Fruit fly (Drosophila melanogaster) whole organism, larva: ENCODE results near the gene feo.

Experiments
- noc ChIP-seq: fragments of 200-800 bp; sonication (Bioruptor generic); optimal IDR thresholded peaks from 3 replicates; lab custom pipeline; 2019; ENCODE audit warnings: missing biosample characterization, mild to moderate bottlenecking, missing genetic modification characterization, moderate library complexity

Gene feo

DNA sequence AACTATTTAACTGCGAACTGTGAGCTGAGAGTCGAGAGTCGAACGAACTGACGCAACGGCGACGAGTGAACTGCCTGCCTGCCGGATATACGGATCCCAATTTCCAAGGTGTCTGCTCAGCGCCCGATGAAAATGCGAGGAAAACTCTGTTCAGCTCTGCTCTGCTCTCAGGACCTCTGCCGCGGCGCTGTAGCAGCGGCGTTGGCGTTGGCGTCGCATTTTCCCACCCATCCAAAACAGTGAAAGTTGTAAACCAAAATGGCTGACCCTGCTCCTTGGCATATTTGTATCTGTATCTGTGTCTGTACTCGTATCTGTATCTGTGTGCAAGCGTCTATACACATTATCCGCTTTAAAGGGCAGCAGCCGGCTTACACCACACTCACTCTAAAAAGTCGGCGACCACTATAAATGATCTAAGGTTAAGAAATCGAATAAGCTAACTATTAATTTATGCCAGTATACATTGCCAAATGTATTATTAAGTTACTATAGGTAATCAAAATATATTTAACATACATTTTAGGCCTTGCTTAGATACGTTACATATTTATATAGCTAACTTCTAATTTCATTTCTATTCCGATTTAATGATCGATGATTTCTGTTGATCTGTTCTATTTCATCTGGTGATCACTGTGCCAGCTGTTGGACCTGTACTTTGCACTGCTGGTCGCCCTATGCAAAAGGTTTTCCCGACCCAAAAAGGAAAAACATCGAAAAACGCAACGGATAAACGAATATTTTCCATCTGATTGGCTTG, 31.8 kb downstream of the feo start:
- peak; percentile 23 for TF ChIP-seq noc (tag; lab: Kevin White, UChicago)

dm6 chrX:10822096-10822495, 32.6 kb downstream of the feo start:
- TF ChIP-seq noc (tag; lab: Kevin White, UChicago): no peak

DNA sequence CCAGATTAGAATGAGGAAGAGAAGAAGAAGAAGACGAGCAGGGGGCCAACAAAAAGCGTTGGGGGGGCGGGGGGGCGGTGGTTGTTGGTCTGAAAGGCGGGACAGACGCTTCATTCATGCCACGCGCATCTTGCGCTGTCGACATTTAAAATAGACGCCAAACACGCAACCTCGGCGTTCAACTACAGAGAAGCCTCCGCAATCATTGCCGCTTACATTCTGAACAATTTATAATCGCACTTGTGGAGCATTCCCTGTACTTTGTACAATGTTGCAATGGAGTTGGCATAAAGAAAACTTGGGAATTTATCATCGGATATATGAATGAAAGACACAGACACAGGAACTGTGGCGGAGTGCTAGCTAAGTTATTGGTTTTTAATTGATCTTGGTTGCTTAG, 33.9 kb downstream of the feo start:
- no peak for TF ChIP-seq noc (tag; lab: Kevin White, UChicago)

dm6 chrX:10816856-10817255, 37.8 kb downstream of the feo start:
- TF ChIP-seq noc (tag; lab: Kevin White, UChicago): no peak

DNA sequence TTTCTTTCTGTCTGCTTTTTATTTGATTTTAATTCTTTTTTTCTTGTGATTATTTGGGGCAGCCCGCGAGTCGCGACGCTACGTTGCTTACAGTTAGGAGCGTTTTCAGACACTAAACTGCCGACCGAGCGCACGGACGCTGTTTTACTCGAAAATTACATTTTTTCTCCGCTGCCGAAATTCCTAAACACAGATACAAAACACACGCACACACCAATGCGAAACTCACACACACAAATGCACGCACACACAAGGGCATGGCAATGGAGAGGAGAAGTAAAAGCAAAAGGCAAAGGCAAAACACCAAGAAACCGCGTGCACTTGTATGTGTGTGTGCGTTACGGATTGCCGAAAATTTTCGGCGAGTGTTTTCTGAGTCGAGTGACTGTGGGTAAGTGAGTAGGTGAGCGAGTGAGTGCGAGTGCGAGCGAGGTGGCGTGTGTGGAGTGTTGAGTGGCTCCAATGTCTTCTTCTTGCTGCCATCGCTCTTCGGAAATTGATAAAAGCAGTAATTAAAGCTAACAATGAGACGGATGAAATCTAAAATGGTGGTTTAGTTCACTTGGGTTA, 39.1 kb downstream of the feo start:
- TF ChIP-seq noc (tag; lab: Kevin White, UChicago): peak; percentile 18

DNA sequence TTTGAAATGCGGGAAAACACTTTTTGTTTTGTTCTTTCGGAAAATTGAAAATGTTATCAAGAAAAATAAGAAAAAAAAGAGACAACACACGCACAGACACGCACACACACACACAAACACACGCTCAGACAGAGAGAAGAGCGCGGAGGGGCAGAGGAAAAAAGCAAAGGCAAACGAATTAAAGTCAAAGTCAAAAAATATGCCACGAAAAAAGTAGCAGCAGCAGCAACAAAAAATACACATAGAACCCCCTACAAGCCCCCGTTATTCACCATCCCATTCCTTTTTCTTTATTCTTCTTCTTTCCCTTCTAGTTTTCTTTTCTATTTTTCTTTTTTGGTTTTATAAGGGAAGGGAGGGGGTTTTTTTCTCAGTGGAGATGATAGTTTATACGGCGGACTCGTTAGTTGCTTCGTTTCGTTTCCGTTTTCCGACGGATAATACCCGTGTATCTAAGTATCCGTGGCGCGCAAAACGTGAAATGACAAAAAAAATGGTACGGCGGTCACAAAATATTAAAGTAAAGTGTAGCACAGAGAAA, 39.8 kb downstream of the feo start:
- no peak for TF ChIP-seq noc (tag; lab: Kevin White, UChicago)

DNA sequence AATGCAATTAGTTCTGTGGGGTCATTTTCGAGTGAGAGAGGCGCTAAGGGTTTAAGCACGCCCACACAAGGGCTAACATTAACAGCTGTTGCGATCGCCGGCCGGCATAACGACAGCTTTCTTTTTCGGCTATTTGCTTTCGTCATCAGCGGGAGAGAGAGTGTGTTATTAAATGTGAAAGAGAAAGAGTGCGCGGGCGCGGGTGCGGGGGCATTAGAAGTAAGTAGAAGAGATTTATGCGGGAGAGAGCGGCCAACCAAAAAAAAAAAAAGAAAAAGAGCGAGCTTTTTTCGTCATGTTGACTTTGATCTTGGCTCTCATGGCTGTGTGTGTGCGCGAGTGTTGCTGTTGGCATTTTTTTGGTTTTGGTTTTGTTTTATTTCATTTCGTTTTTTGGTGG, 40.6 kb downstream of the feo start:
- TF ChIP-seq noc (tag; lab: Kevin White, UChicago): no peak

DNA sequence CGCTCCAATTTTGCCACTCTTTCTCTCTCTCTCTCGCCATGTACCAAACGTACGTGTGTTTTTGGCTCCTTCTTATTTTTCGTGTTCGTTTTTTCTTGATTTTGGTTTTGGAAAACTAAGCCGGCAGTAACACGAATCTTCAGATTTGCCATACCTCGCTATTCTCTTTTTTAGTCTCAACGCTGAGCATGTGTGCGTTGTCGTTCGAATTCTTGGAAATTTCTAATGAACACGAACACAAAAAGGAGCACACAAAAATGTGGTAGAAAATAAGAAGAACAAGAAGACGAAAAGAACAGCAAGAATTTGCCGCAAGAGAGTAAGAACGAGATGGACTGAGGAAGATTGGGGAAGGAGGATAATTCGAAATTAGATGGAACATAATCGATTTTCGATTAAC, 46.0 kb downstream of the feo start:
- TF ChIP-seq noc (tag; lab: Kevin White, UChicago): no peak

- TF ChIP-seq noc (tag; lab: Kevin White, UChicago): no peak
Measured at dm6 chrX:10806718-10807412, 47.8 kb downstream of the feo start.

DNA sequence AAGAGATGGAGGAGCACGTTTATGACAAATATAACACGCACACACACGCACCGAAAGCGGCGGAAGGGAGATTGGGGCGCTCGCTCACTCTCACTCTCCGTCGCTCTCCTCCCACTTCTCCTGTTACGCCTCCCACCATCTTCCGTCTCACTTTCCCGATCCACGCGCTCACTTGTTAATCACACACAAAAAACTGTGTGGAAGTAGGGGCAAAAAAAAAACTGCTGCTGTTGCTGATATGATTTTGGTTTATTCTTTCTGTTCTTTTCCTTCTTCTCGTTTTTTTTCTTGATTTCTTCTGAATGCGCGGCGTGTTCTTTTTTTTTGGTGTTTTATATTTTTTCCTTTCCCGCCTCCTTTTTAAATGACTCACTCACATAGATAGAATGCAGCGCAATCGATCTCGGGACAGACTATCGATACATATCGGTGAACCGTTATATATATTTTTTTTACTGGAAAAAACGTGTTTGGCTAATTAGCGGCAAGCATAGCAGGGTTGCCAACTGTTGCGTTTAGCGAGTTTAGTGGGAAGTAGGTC, 48.9 kb downstream of the feo start:
- TF ChIP-seq noc (tag; lab: Kevin White, UChicago): peak; percentile 62

DNA sequence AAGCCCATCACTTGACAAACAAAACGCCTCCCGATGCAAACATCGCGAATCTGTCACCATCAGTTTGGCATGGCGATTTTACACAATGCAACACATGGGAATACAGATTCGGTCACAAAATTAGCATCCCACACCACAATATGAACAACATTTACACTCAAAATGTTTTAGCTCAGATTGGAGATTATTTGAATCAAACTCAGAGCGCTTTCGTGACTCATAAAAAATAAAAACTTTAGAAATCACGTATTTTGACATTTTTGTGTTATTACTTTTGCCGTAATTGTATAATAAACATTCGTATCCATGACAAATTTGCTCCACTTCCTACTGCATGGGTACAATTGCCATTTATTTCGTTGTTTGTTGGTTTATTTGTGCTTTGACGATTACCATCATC, 50.6 kb downstream of the feo start:
- TF ChIP-seq noc (tag; lab: Kevin White, UChicago): no peak

- TF ChIP-seq noc (tag; lab: Kevin White, UChicago): no peak
Measured at dm6 chrX:10802457-10803378, 52.0 kb downstream of the feo start.
